Fruit fly (Drosophila melanogaster): ENCODE data around the gene Rbcn-3A.

DNA sequence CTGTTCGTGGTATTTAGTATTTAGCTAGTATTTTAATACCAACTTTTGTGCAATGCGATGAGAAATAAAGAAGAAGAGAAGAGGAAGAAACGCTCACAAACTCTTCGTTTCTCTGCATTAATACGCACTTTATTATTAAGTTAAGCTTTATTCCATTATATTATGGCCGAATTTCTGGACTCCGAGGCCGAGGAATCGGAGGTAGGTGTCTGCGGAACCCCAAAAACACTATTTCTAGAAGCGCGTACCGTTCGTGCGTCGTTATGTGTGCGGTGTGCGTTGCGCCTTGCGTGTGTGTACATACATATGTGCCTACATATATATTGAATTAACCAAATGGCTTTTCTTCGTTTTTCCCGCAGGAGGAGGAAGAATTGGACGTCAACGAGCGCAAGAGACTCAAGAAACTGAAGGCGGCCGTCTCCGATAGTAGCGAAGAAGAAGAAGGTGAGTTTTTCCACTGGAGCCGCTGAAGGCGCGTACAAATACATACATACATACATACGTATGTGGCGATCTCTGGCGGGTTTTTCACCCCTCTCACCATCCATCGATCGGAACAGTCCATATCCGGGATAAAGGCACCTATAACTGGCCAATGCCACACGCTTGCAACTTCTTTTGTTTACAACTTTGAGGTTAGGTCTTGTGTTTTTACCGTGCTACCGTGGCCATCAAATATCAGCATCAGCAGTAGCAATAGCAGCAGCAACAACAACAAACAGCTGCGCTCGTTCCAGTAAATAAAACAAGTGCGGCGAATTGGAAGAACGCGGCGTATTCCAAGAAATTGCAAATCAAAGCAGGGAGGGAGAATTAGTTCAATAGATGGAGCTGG, 12.7 kb upstream of the Rbcn-3A start, which contains the start of gene Spt6:
- TF ChIP-seq pan (optimal IDR thresholded peaks at IDR 0.05) (no peak), psq (optimal IDR thresholded peaks at IDR 0.05) (no peak), EcR (GFP tag; optimal IDR thresholded peaks at IDR 0.05) (no peak), usp (GFP tag; optimal IDR thresholded peaks at IDR 0.05) (no peak), CG8478 (optimal IDR thresholded peaks at IDR 0.05) (no peak)
